Worm (Caenorhabditis elegans) whole organism, early embryonic: ENCODE data around the gene metl-6.

Experiments used
- aly-1 ChIP-seq: sonication (generic microtip); optimal IDR thresholded peaks from 2 replicates; lab custom pipeline; 2016; ENCODE audit warnings: missing genetic modification characterization, missing compliant biosample characterization
- ama-1 ChIP-seq: fragments of 150-350 bp; optimal IDR thresholded peaks from 2 replicates; lab custom pipeline; 2014
- ceh-13 ChIP-seq: fragments of 200-800 bp; sonication (Bioruptor generic); optimal IDR thresholded peaks from 2 replicates; lab custom pipeline; 2018; ENCODE audit warnings: mild to moderate bottlenecking, missing genetic modification characterization, missing compliant biosample characterization
- ceh-36 ChIP-seq: sonication (generic microtip); optimal IDR thresholded peaks from 2 replicates; lab custom pipeline; 2016; ENCODE audit warnings: missing genetic modification characterization, inconsistent platforms, missing compliant biosample characterization
- ets-7 ChIP-seq: sonication (generic microtip); optimal IDR thresholded peaks from 2 replicates; lab custom pipeline; 2016; ENCODE audit warnings: missing genotype, missing genetic modification characterization, missing compliant biosample characterization
- hmbx-1 ChIP-seq: sonication (generic microtip); optimal IDR thresholded peaks from 2 replicates; lab custom pipeline; 2016; ENCODE audit warnings: mild to moderate bottlenecking, missing genetic modification characterization, missing compliant biosample characterization
- hmg-4 ChIP-seq: fragments of 200-800 bp; sonication (Bioruptor generic); optimal IDR thresholded peaks from 2 replicates; lab custom pipeline; 2018; ENCODE audit warnings: mild to moderate bottlenecking, missing genetic modification characterization, missing compliant biosample characterization
- pes-1 ChIP-seq: fragments of 200-800 bp; sonication (Bioruptor generic); IDR thresholded peaks from 2 replicates; pipeline ENCODE4 v1.3.6; 2022; ENCODE audit warnings: missing genetic modification reagents, missing genetic modification characterization, missing compliant biosample characterization
- scrt-1 ChIP-seq: fragments of 200-800 bp; sonication (Bioruptor generic); IDR thresholded peaks from 2 replicates; pipeline ENCODE4 v1.3.6; 2022; ENCODE audit warnings: missing genetic modification characterization, missing compliant biosample characterization
- sea-1 ChIP-seq: fragments of 200-800 bp; sonication (Bioruptor generic); conservative IDR thresholded peaks from 2 replicates; pipeline ENCODE4 v1.3.6; 2022; ENCODE audit warnings: missing genetic modification characterization, missing compliant biosample characterization
- tbx-11 ChIP-seq: fragments of 200-800 bp; sonication (Bioruptor generic); IDR thresholded peaks from 2 replicates; pipeline ENCODE4 v1.3.6; 2022; ENCODE audit warnings: missing genetic modification characterization, missing compliant biosample characterization
- tra-4 ChIP-seq: sonication (generic microtip); optimal IDR thresholded peaks from 2 replicates; lab custom pipeline; 2017; ENCODE audit warnings: missing genetic modification characterization, missing compliant biosample characterization

- TF ChIP-seq hmbx-1 (tag; lab: Kevin White, UChicago) (no peak), ama-1 (lab: Kevin White, UChicago) (no peak), pes-1 (GFP tag; lab: Robert Waterston, UW) (no peak), scrt-1 (GFP tag; lab: Robert Waterston, UW) (no peak), tbx-11 (GFP tag; lab: Robert Waterston, UW) (no peak), hmg-4 (GFP tag; lab: Kevin White, UChicago) (no peak), aly-1 (no peak), sea-1 (GFP tag; lab: Robert Waterston, UW) (no peak), ceh-13 (GFP tag; lab: Kevin White, UChicago) (no peak), ets-7 (no peak), tra-4 (no peak), ceh-36 (no peak)
Measured at ce11 chrIII:3935808-3936207, 14.3 kb upstream of the metl-6 start, which contains the start of gene npl-10.
